Worm (Caenorhabditis elegans) whole organism, L4 larva: ENCODE measurements around the gene cnt-2.

ENCODE experiments used
- T26A8.4 ChIP-seq: fragments of 200-800 bp; sonication (Bioruptor generic); IDR thresholded peaks from 2 replicates; pipeline ENCODE4 v1.3.6; 2022; ENCODE audit warnings: missing genetic modification characterization, missing compliant biosample characterization
- Y48G9A.11 ChIP-seq: fragments of 200-800 bp; sonication (Bioruptor generic); IDR thresholded peaks from 2 replicates; pipeline ENCODE4 v1.3.6; 2022; ENCODE audit warnings: missing genetic modification reagents, missing genetic modification characterization, missing compliant biosample characterization
- Y5F2A.4 ChIP-seq: fragments of 200-800 bp; sonication (Bioruptor generic); optimal IDR thresholded peaks from 2 replicates; lab custom pipeline; 2018; ENCODE audit warnings: mild to moderate bottlenecking, missing genetic modification characterization, missing compliant biosample characterization
- Y75B8A.6 ChIP-seq: fragments of 200-800 bp; sonication (Bioruptor generic); IDR thresholded peaks from 2 replicates; pipeline ENCODE4 v1.3.6; 2022; ENCODE audit warnings: missing genetic modification reagents, missing genetic modification characterization, missing compliant biosample characterization
- ZK337.2 ChIP-seq: fragments of 200-800 bp; sonication (Bioruptor generic); IDR thresholded peaks from 2 replicates; pipeline ENCODE4 v1.3.6; 2022; ENCODE audit warnings: missing genetic modification reagents, missing genetic modification characterization, missing compliant biosample characterization
- ama-1 ChIP-seq: fragments of 150-350 bp; optimal IDR thresholded peaks from 2 replicates; lab custom pipeline; 2014; ENCODE audit warnings: inconsistent platforms, mixed read lengths
- attf-4 ChIP-seq: sonication (generic microtip); optimal IDR thresholded peaks from 3 replicates; lab custom pipeline; 2017; ENCODE audit warnings: missing biosample characterization, missing genetic modification characterization
- ceh-20 ChIP-seq: fragments of 200-800 bp; sonication (Bioruptor generic); IDR thresholded peaks from 2 replicates; pipeline ENCODE4 v1.3.6; 2022; ENCODE audit warnings: missing genetic modification reagents, missing genetic modification characterization, missing compliant biosample characterization
- ceh-28 ChIP-seq: fragments of 150-350 bp; optimal IDR thresholded peaks from 2 replicates; lab custom pipeline; 2014; ENCODE audit warnings: missing biosample characterization, missing genetic modification reagents, missing genetic modification characterization
- ceh-32 ChIP-seq: sonication (generic microtip); optimal IDR thresholded peaks from 2 replicates; lab custom pipeline; 2016; ENCODE audit warnings: mild to moderate bottlenecking, missing genetic modification characterization, missing compliant biosample characterization; ENCODE audit not compliant: poor library complexity
- ceh-44 ChIP-seq: fragments of 200-800 bp; sonication (Bioruptor generic); IDR thresholded peaks from 2 replicates; pipeline ENCODE4 v1.3.6; 2022; ENCODE audit warnings: missing genetic modification reagents, missing genetic modification characterization, missing compliant biosample characterization
- ceh-62 ChIP-seq: sonication (generic microtip); optimal IDR thresholded peaks from 2 replicates; lab custom pipeline; 2017; ENCODE audit warnings: missing biosample characterization, missing genetic modification characterization
- ces-1 ChIP-seq: fragments of 150-350 bp; sonication (generic microtip); optimal IDR thresholded peaks from 4 replicates; lab custom pipeline; 2014; ENCODE audit warnings: missing biosample characterization, missing genetic modification reagents, missing genetic modification characterization
- cey-2 ChIP-seq: sonication (generic microtip); optimal IDR thresholded peaks from 3 replicates; lab custom pipeline; 2017; ENCODE audit warnings: missing genetic modification characterization, mild to moderate bottlenecking, missing compliant biosample characterization, antibody characterized with exemption, borderline replicate concordance; ENCODE audit not compliant: insufficient read depth
- ctbp-1 ChIP-seq: fragments of 200-800 bp; sonication (Bioruptor generic); IDR thresholded peaks from 2 replicates; pipeline ENCODE4 v1.3.6; 2022; ENCODE audit warnings: missing genetic modification reagents, missing genetic modification characterization, missing compliant biosample characterization
- daf-12 ChIP-seq: fragments of 150-350 bp; optimal IDR thresholded peaks from 2 replicates; lab custom pipeline; 2014; ENCODE audit warnings: missing biosample characterization, missing genetic modification reagents, missing genetic modification characterization
- daf-16 ChIP-seq, 3 experiments: sonication (generic microtip); optimal IDR thresholded peaks; 2 replicates each; lab custom pipeline; 2016 to 2017; ENCODE audit warnings: missing genetic modification characterization in 3 of 3, missing genetic modification reagents in 3 of 3, mild to moderate bottlenecking in 2 of 3, missing compliant biosample characterization in 2 of 3, missing biosample characterization in 1 of 3, moderate library complexity in 1 of 3
- daf-8 ChIP-seq: fragments of 200-800 bp; sonication (Bioruptor generic); IDR thresholded peaks from 2 replicates; pipeline ENCODE4 v1.3.6; 2022; ENCODE audit warnings: missing genetic modification characterization, missing compliant biosample characterization
- dmd-6 ChIP-seq: fragments of 200-800 bp; sonication (Bioruptor generic); IDR thresholded peaks from 2 replicates; pipeline ENCODE4 v1.3.6; 2022; ENCODE audit warnings: missing genetic modification reagents, missing genetic modification characterization, missing compliant biosample characterization
- duxl-1 ChIP-seq: sonication (generic microtip); optimal IDR thresholded peaks from 2 replicates; lab custom pipeline; 2016; ENCODE audit warnings: mild to moderate bottlenecking, missing genetic modification characterization, moderate library complexity, missing compliant biosample characterization; ENCODE audit not compliant: poor library complexity
- fkh-10 ChIP-seq: fragments of 150-350 bp; optimal IDR thresholded peaks from 2 replicates; lab custom pipeline; 2014; ENCODE audit warnings: missing biosample characterization, missing genetic modification reagents, missing genetic modification characterization
- gei-8 ChIP-seq: fragments of 200-800 bp; sonication (Bioruptor generic); optimal IDR thresholded peaks from 2 replicates; lab custom pipeline; 2018; ENCODE audit warnings: mild to moderate bottlenecking, missing genetic modification characterization, missing compliant biosample characterization
- hif-1 ChIP-seq, 2 experiments: sonication (generic microtip); optimal IDR thresholded peaks; 2 replicates each; lab custom pipeline; 2016 to 2017; ENCODE audit warnings: missing compliant biosample characterization in 2 of 2, missing genetic modification characterization in 2 of 2, missing genetic modification reagents in 2 of 2, missing genotype in 2 of 2, mild to moderate bottlenecking in 1 of 2
- hlh-11 ChIP-seq: fragments of 200-800 bp; sonication (Bioruptor generic); optimal IDR thresholded peaks from 2 replicates; lab custom pipeline; 2018; ENCODE audit warnings: mild to moderate bottlenecking, missing genetic modification characterization, missing compliant biosample characterization
- hmg-1.1 ChIP-seq: fragments of 200-800 bp; sonication (Bioruptor generic); IDR thresholded peaks from 2 replicates; pipeline ENCODE4 v1.3.6; 2022; ENCODE audit warnings: missing genetic modification reagents, missing genetic modification characterization, missing compliant biosample characterization
- lin-13 ChIP-seq: fragments of 150-350 bp; optimal IDR thresholded peaks from 2 replicates; lab custom pipeline; 2014; ENCODE audit warnings: missing biosample characterization, missing genetic modification reagents, missing genetic modification characterization
- lin-38 ChIP-seq: fragments of 200-800 bp; sonication (Bioruptor generic); IDR thresholded peaks from 2 replicates; pipeline ENCODE4 v1.3.6; 2022; ENCODE audit warnings: missing genetic modification reagents, missing genetic modification characterization, missing compliant biosample characterization
- lsy-2 ChIP-seq, 2 experiments: fragments of 150-350 bp in 1 of 2; sonication (generic microtip) in 1 of 2; optimal IDR thresholded peaks; 2 replicates each; lab custom pipeline; 2014 to 2017; ENCODE audit warnings: missing biosample characterization in 2 of 2, missing genetic modification characterization in 2 of 2
- madf-5 ChIP-seq, 2 experiments: fragments of 200-800 bp; sonication (Bioruptor generic); IDR thresholded peaks; 2 replicates each; pipeline ENCODE4 v1.3.6; 2022; ENCODE audit warnings: missing compliant biosample characterization in 2 of 2, missing genetic modification characterization in 2 of 2
- mdt-29 ChIP-seq: fragments of 200-800 bp; sonication (Bioruptor generic); IDR thresholded peaks from 2 replicates; pipeline ENCODE4 v1.3.6; 2022; ENCODE audit warnings: missing genetic modification reagents, missing genetic modification characterization, missing compliant biosample characterization
- mep-1 ChIP-seq: fragments of 150-350 bp; sonication (generic microtip); optimal IDR thresholded peaks from 3 replicates; lab custom pipeline; 2014; ENCODE audit warnings: missing biosample characterization, missing genetic modification characterization
- mxl-2 ChIP-seq: fragments of 200-800 bp; sonication (Bioruptor generic); conservative IDR thresholded peaks from 2 replicates; pipeline ENCODE4 v1.3.6; 2022; ENCODE audit warnings: missing genetic modification reagents, missing genetic modification characterization, missing compliant biosample characterization
- nhr-102 ChIP-seq: sonication (generic microtip); optimal IDR thresholded peaks from 2 replicates; lab custom pipeline; 2016; ENCODE audit warnings: mild to moderate bottlenecking, missing genetic modification characterization, moderate library complexity, missing compliant biosample characterization
- nhr-111 ChIP-seq: fragments of 200-800 bp; sonication (Bioruptor generic); optimal IDR thresholded peaks from 2 replicates; lab custom pipeline; 2018; ENCODE audit warnings: mild to moderate bottlenecking, missing genetic modification characterization, missing compliant biosample characterization
- nhr-237 ChIP-seq: sonication (generic microtip); optimal IDR thresholded peaks from 2 replicates; lab custom pipeline; 2017; ENCODE audit warnings: missing biosample characterization, missing genetic modification characterization
- nhr-42 ChIP-seq: fragments of 200-800 bp; sonication (Bioruptor generic); IDR thresholded peaks from 2 replicates; pipeline ENCODE4 v1.3.6; 2022; ENCODE audit warnings: missing genetic modification characterization, missing compliant biosample characterization
- nhr-48 ChIP-seq: sonication (generic microtip); optimal IDR thresholded peaks from 2 replicates; lab custom pipeline; 2016; ENCODE audit warnings: mild to moderate bottlenecking, missing genetic modification characterization, missing compliant biosample characterization
- pha-4 ChIP-seq, 2 experiments: fragments of 150-350 bp in 1 of 2; fragments of 200-800 bp in 1 of 2; sonication (Bioruptor generic) in 1 of 2; IDR thresholded peaks in 1 of 2; optimal IDR thresholded peaks in 1 of 2; 2 replicates each; pipeline versions ENCODE4 v1.3.6 to Lab custom; 2014 to 2022; ENCODE audit warnings: missing genetic modification characterization in 2 of 2, missing genetic modification reagents in 2 of 2, missing biosample characterization in 1 of 2, missing compliant biosample characterization in 1 of 2
- php-3 ChIP-seq: fragments of 200-800 bp; sonication (Bioruptor generic); IDR thresholded peaks from 2 replicates; pipeline ENCODE4 v1.3.6; 2022; ENCODE audit warnings: missing genetic modification reagents, missing genetic modification characterization, missing compliant biosample characterization
- pqm-1 ChIP-seq: sonication (generic microtip); optimal IDR thresholded peaks from 2 replicates; lab custom pipeline; 2017; ENCODE audit warnings: missing biosample characterization, missing genetic modification characterization
- saeg-2 ChIP-seq: fragments of 200-800 bp; sonication (Bioruptor generic); IDR thresholded peaks from 2 replicates; pipeline ENCODE4 v1.3.6; 2022; ENCODE audit warnings: missing genetic modification reagents, missing genetic modification characterization, missing compliant biosample characterization
- set-16 ChIP-seq: fragments of 200-800 bp; sonication (Bioruptor generic); IDR thresholded peaks from 2 replicates; pipeline ENCODE4 v1.3.6; 2022; ENCODE audit warnings: missing genetic modification reagents, missing genetic modification characterization, missing compliant biosample characterization
- skn-1 ChIP-seq: fragments of 150-350 bp; optimal IDR thresholded peaks from 2 replicates; lab custom pipeline; 2014; ENCODE audit warnings: missing biosample characterization, missing genetic modification characterization
- tag-97 ChIP-seq: fragments of 200-800 bp; sonication (Bioruptor generic); IDR thresholded peaks from 2 replicates; pipeline ENCODE4 v1.3.6; 2022; ENCODE audit warnings: missing genetic modification characterization, missing compliant biosample characterization
- unc-130 ChIP-seq: sonication (generic microtip); optimal IDR thresholded peaks from 2 replicates; lab custom pipeline; 2016; ENCODE audit warnings: missing genetic modification reagents, missing genetic modification characterization, missing compliant biosample characterization
- zag-1 ChIP-seq: fragments of 150-350 bp; optimal IDR thresholded peaks from 2 replicates; lab custom pipeline; 2014; ENCODE audit warnings: missing biosample characterization, missing genetic modification characterization

The cnt-2 gene

ce11 chrIII:10621208-10621607 is 33.6 kb upstream of the cnt-2 start, which contains the start of the genes lron-10 and hpr-9 (continued):
- TF ChIP-seq ces-1 (GFP tag; lab: Kevin White, UChicago) (no peak), ama-1 (lab: Kevin White, UChicago) (peak; percentile 3), mdt-29 (GFP tag; lab: Robert Waterston, UW) (peak; percentile 64; the same call in 1 of the 2 replicates), Y48G9A.11 (GFP tag; lab: Robert Waterston, UW) (no peak), ceh-62 (no peak), ctbp-1 (no peak), gei-8 (no peak), mep-1 (tag; lab: Kevin White, UChicago) (peak; percentile 75), ceh-44 (GFP tag; lab: Robert Waterston, UW) (peak; percentile 25; the same call in 1 of the 2 replicates), zag-1 (tag; lab: Kevin White, UChicago) (no peak), mxl-2 (GFP tag; lab: Robert Waterston, UW) (no peak), hmg-1.1 (peak; percentile 40), lin-13 (no peak), saeg-2 (GFP tag; lab: Robert Waterston, UW) (no peak), Y5F2A.4 (no peak)
- TF ChIP-seq, all 104 proteins: peak for 50

ce11 chrIII:10624564-10624963 is 30.3 kb upstream of the cnt-2 start:
- TF ChIP-seq fkh-10 (GFP tag; lab: Kevin White, UChicago) (no peak), daf-8 (GFP tag; lab: Robert Waterston, UW) (0 out of 2 replicates have a peak, but pooled peaks have one; percentile 24), cey-2 (tag; lab: Kevin White, UChicago) (no peak), hif-1 (tag; optimal IDR thresholded peaks at IDR 0.05; lab: Kevin White, UChicago) (peak in 1 of 2 experiments; percentile 23), ctbp-1 (peak; percentile 73; the same call in 1 of the 2 replicates), daf-12 (tag; lab: Kevin White, UChicago) (no peak), ZK337.2 (peak; percentile 79), tag-97 (GFP tag; lab: Robert Waterston, UW) (no peak), hlh-11 (tag; lab: Kevin White, UChicago) (peak; percentile 26), nhr-237 (no peak), unc-130 (peak; percentile 44), nhr-102 (tag; lab: Kevin White, UChicago) (peak; percentile 35), dmd-6 (GFP tag; lab: Robert Waterston, UW) (peak; percentile 46; the same call in 1 of the 2 replicates), pqm-1 (tag; lab: Kevin White, UChicago) (no peak), ceh-32 (no peak), nhr-111 (GFP tag; lab: Kevin White, UChicago) (peak; percentile 37), T26A8.4 (peak; percentile 72), nhr-48 (tag; lab: Kevin White, UChicago) (peak; percentile 23), ceh-28 (tag; lab: Kevin White, UChicago) (no peak), ama-1 (lab: Kevin White, UChicago) (peak; percentile 22), mdt-29 (GFP tag; lab: Robert Waterston, UW) (peak; percentile 59; the same call in 1 of the 2 replicates), skn-1 (tag; lab: Kevin White, UChicago) (no peak), pha-4 (GFP tag; IDR thresholded peaks at IDR 0.05; lab: Robert Waterston, UW) (peak; percentile 88), pha-4 (tag; optimal IDR thresholded peaks at IDR 0.05; lab: Kevin White, UChicago) (no peak), php-3 (peak; percentile 74; the same call in 1 of the 2 replicates), lin-38 (GFP tag; lab: Robert Waterston, UW) (peak; percentile 81), lsy-2 (tag; optimal IDR thresholded peaks at IDR 0.05; lab: Kevin White, UChicago) (peak in 1 of 2 experiments; percentile 46), mep-1 (tag; lab: Kevin White, UChicago) (peak; percentile 4), daf-16 (GFP tag; optimal IDR thresholded peaks at IDR 0.05; lab: Kevin White, UChicago) (peak in 1 of 2 experiments; percentile 63), daf-16 (tag; optimal IDR thresholded peaks at IDR 0.05; lab: Kevin White, UChicago) (peak; percentile 78), nhr-42 (peak; percentile 82), duxl-1 (peak; percentile 57), Y75B8A.6 (peak; percentile 69; the same call in 1 of the 2 replicates), ceh-20 (GFP tag; lab: Robert Waterston, UW) (peak; percentile 68), madf-5 (GFP tag; IDR thresholded peaks at IDR 0.05; lab: Robert Waterston, UW) (peak; percentile 69 to 94; a peak in 3 of 4 replicates), saeg-2 (GFP tag; lab: Robert Waterston, UW) (no peak), set-16 (0 out of 2 replicates have a peak, but pooled peaks have one; percentile 21), attf-4 (tag; lab: Kevin White, UChicago) (no peak), mxl-2 (GFP tag; lab: Robert Waterston, UW) (0 out of 2 replicates have a peak, but pooled peaks have one; percentile 17)
